Fruit fly (Drosophila melanogaster) whole organism, wandering third instar larva: ENCODE measurements around the gene CG14990.
A peak's percentile ranks its signal among the peaks of the same experiment; 100 is the strongest.

Experiments
- CG32264 ChIP-seq: fragments of 200-800 bp; sonication (Bioruptor generic); optimal IDR thresholded peaks from 2 replicates; lab custom pipeline; 2016; ENCODE audit warnings: missing biosample characterization, missing genetic modification characterization
- CG9705 ChIP-seq: fragments of 200-800 bp; sonication (Bioruptor generic); optimal IDR thresholded peaks from 2 replicates; lab custom pipeline; 2018; ENCODE audit warnings: missing biosample characterization, mild to moderate bottlenecking, missing genetic modification characterization
- CrebA ChIP-seq: fragments of 200-800 bp; sonication (Bioruptor generic); optimal IDR thresholded peaks from 2 replicates; lab custom pipeline; 2016; ENCODE audit warnings: missing biosample characterization, mild to moderate bottlenecking, missing genetic modification characterization, borderline replicate concordance
- Dfd ChIP-seq: fragments of >200 bp; optimal IDR thresholded peaks from 2 replicates; lab custom pipeline; 2017; ENCODE audit warnings: missing biosample characterization, missing genetic modification characterization
- Dif ChIP-seq: fragments of 200-275, 200-300 bp; sonication (Bioruptor generic); optimal IDR thresholded peaks from 2 replicates; lab custom pipeline; 2018; ENCODE audit warnings: missing biosample characterization, missing genetic modification characterization; ENCODE audit not compliant: partially characterized antibody
- GATAd ChIP-seq: sonication (Bioruptor generic); optimal IDR thresholded peaks from 2 replicates; lab custom pipeline; 2016; ENCODE audit warnings: missing biosample characterization, missing genetic modification characterization
- HLH106 ChIP-seq: fragments of 200-800 bp; optimal IDR thresholded peaks from 3 replicates; lab custom pipeline; 2019; ENCODE audit warnings: missing biosample characterization, mild to moderate bottlenecking, missing genetic modification characterization, moderate library complexity
- Hnf4 ChIP-seq: fragments of 200-800 bp; sonication (Bioruptor generic); optimal IDR thresholded peaks from 2 replicates; lab custom pipeline; 2016; ENCODE audit warnings: missing biosample characterization, mild to moderate bottlenecking, missing genetic modification characterization
- Hr78 ChIP-seq: fragments of >200 bp; optimal IDR thresholded peaks from 2 replicates; lab custom pipeline; 2017; ENCODE audit warnings: missing biosample characterization, missing genetic modification characterization
- Hr83 ChIP-seq: fragments of 200-300 bp; sonication (Bioruptor generic); optimal IDR thresholded peaks from 2 replicates; lab custom pipeline; 2016; ENCODE audit warnings: missing biosample characterization, mild to moderate bottlenecking, missing genetic modification characterization, moderate library complexity; ENCODE audit not compliant: poor library complexity, severe bottlenecking
- Jra ChIP-seq: sonication (Bioruptor generic); optimal IDR thresholded peaks from 2 replicates; lab custom pipeline; 2016; ENCODE audit warnings: missing biosample characterization, missing genetic modification characterization
- Mio ChIP-seq: sonication (Bioruptor generic); optimal IDR thresholded peaks from 2 replicates; lab custom pipeline; 2016; ENCODE audit warnings: missing biosample characterization, missing genetic modification characterization
- Myc ChIP-seq: fragments of >200 bp; optimal IDR thresholded peaks from 2 replicates; lab custom pipeline; 2017
- N ChIP-seq: fragments of >200 bp; optimal IDR thresholded peaks from 2 replicates; lab custom pipeline; 2018; ENCODE audit warnings: missing biosample characterization, missing external identifiers, missing genetic modification characterization
- Rel ChIP-seq, 2 experiments: fragments of 200-800 bp; sonication (Bioruptor generic) in 1 of 2; optimal IDR thresholded peaks; 2 replicates in 1 of 2; 3 replicates in 1 of 2; lab custom pipeline; 2016 to 2019; ENCODE audit warnings: mild to moderate bottlenecking in 2 of 2, missing biosample characterization in 2 of 2, missing genetic modification characterization in 2 of 2, moderate library complexity in 1 of 2
- Sp1 ChIP-seq: fragments of 200-800 bp; sonication (Bioruptor generic); optimal IDR thresholded peaks from 3 replicates; lab custom pipeline; 2019; ENCODE audit warnings: missing biosample characterization, mild to moderate bottlenecking, missing genetic modification characterization, moderate library complexity
- Vsx2 ChIP-seq: fragments of 200-300, 225-300 bp; sonication (Bioruptor generic); optimal IDR thresholded peaks from 2 replicates; lab custom pipeline; 2018; ENCODE audit warnings: missing biosample characterization, missing genetic modification characterization; ENCODE audit not compliant: partially characterized antibody
- br ChIP-seq: fragments of 200-800 bp; sonication (Bioruptor generic); optimal IDR thresholded peaks from 2 replicates; lab custom pipeline; 2016; ENCODE audit warnings: missing biosample characterization, missing genetic modification characterization
- brk ChIP-seq: fragments of 200-800 bp; sonication (Bioruptor generic); optimal IDR thresholded peaks from 2 replicates; lab custom pipeline; 2016; ENCODE audit warnings: missing biosample characterization, mild to moderate bottlenecking, missing genetic modification characterization
- dl ChIP-seq, 2 experiments: fragments of 175-275, 200-275 bp in 1 of 2; fragments of 200-275 bp in 1 of 2; sonication (Bioruptor generic); optimal IDR thresholded peaks; lab custom pipeline; 2018; ENCODE audit warnings: mild to moderate bottlenecking in 2 of 2, missing biosample characterization in 2 of 2, missing genetic modification characterization in 2 of 2, moderate library complexity in 2 of 2; ENCODE audit not compliant: partially characterized antibody in 2 of 2, insufficient read depth in 1 of 2
- dmrt93B ChIP-seq: fragments of 200-800 bp; sonication (Bioruptor generic); optimal IDR thresholded peaks from 2 replicates; lab custom pipeline; 2018; ENCODE audit warnings: missing biosample characterization, mild to moderate bottlenecking, missing genetic modification characterization
- dsf ChIP-seq: sonication (Bioruptor generic); optimal IDR thresholded peaks from 2 replicates; lab custom pipeline; 2016; ENCODE audit warnings: missing biosample characterization, missing genetic modification characterization, borderline replicate concordance
- ey ChIP-seq: fragments of 200-800 bp; sonication (Bioruptor generic); optimal IDR thresholded peaks from 2 replicates; lab custom pipeline; 2016; ENCODE audit warnings: missing biosample characterization, missing genetic modification characterization
- foxo ChIP-seq, 2 experiments: fragments of 200-800 bp; sonication (Bioruptor generic); optimal IDR thresholded peaks; 2 replicates in 1 of 2; 3 replicates in 1 of 2; lab custom pipeline; 2016 to 2017; ENCODE audit warnings: missing biosample characterization in 2 of 2, missing genetic modification characterization in 2 of 2
- fru ChIP-seq: fragments of 200-800 bp; sonication (Bioruptor generic); optimal IDR thresholded peaks from 3 replicates; lab custom pipeline; 2016; ENCODE audit warnings: missing biosample characterization, mild to moderate bottlenecking, missing genetic modification characterization
- h ChIP-seq: fragments of 200-800 bp; sonication (Bioruptor generic); optimal IDR thresholded peaks from 3 replicates; lab custom pipeline; 2016; ENCODE audit warnings: missing biosample characterization, mild to moderate bottlenecking, missing genetic modification characterization
- jim ChIP-seq: fragments of 175-275, 200-325 bp; sonication (Bioruptor generic); optimal IDR thresholded peaks from 2 replicates; lab custom pipeline; 2016; ENCODE audit warnings: missing biosample characterization, mild to moderate bottlenecking, missing genetic modification characterization
- pan ChIP-seq: fragments of >200 bp; optimal IDR thresholded peaks from 2 replicates; lab custom pipeline; 2017
- psq ChIP-seq: fragments of 200-800 bp; sonication (Bioruptor generic); optimal IDR thresholded peaks from 3 replicates; lab custom pipeline; 2017; ENCODE audit warnings: missing biosample characterization, mild to moderate bottlenecking, missing genetic modification characterization, moderate library complexity
- rgr ChIP-seq: fragments of 200-800 bp; sonication (Bioruptor generic); optimal IDR thresholded peaks from 3 replicates; lab custom pipeline; 2016; ENCODE audit warnings: missing biosample characterization, mild to moderate bottlenecking, missing genetic modification characterization
- sv ChIP-seq: fragments of 200-800 bp; sonication (Bioruptor generic); optimal IDR thresholded peaks from 3 replicates; lab custom pipeline; 2016; ENCODE audit warnings: missing biosample characterization, missing genetic modification characterization
- tai ChIP-seq: sonication (Bioruptor generic); optimal IDR thresholded peaks from 2 replicates; lab custom pipeline; 2016; ENCODE audit warnings: missing biosample characterization, missing genetic modification characterization
- usp ChIP-seq: fragments of >200 bp; optimal IDR thresholded peaks from 2 replicates; lab custom pipeline; 2017; ENCODE audit warnings: missing biosample characterization, missing genetic modification characterization
- woc ChIP-seq: sonication (Bioruptor generic); optimal IDR thresholded peaks from 2 replicates; lab custom pipeline; 2016; ENCODE audit warnings: missing biosample characterization, mild to moderate bottlenecking, missing genetic modification characterization

CG14990 gene

dm6 chr3L:4118339-4118738 lies 25.3 kb downstream of the CG14990 start:
- no peak for TF ChIP-seq fru
- TF ChIP-seq Mio (GFP tag; lab: Kevin White, UChicago) = no peak
- TF ChIP-seq Dif = no peak
- no peak for TF ChIP-seq h (GFP tag; lab: Kevin White, UChicago)
- TF ChIP-seq dmrt93B (GFP tag; lab: Kevin White, UChicago) = no peak
- no peak for TF ChIP-seq psq (GFP tag; lab: Kevin White, UChicago)
- no peak for TF ChIP-seq jim (GFP tag; lab: Kevin White, UChicago)
- no peak for TF ChIP-seq CG32264 (GFP tag; lab: Kevin White, UChicago)
- no peak for TF ChIP-seq ey (GFP tag; lab: Kevin White, UChicago)
- no peak for TF ChIP-seq usp (GFP tag; lab: Kevin White, UChicago)
- no peak for TF ChIP-seq Jra (GFP tag; lab: Kevin White, UChicago)
- TF ChIP-seq tai (GFP tag; lab: Kevin White, UChicago) = no peak
- no peak for TF ChIP-seq Sp1 (GFP tag; lab: Kevin White, UChicago)
- TF ChIP-seq Myc (lab: Kevin White, UChicago) = no peak
- TF ChIP-seq Hnf4 (GFP tag; lab: Kevin White, UChicago) = no peak
- TF ChIP-seq woc (GFP tag; lab: Kevin White, UChicago) = no peak
- TF ChIP-seq CrebA (GFP tag; lab: Kevin White, UChicago) = no peak
- no peak for TF ChIP-seq CG9705 (GFP tag; lab: Kevin White, UChicago)
- no peak for TF ChIP-seq rgr (GFP tag; lab: Kevin White, UChicago)

DNA sequence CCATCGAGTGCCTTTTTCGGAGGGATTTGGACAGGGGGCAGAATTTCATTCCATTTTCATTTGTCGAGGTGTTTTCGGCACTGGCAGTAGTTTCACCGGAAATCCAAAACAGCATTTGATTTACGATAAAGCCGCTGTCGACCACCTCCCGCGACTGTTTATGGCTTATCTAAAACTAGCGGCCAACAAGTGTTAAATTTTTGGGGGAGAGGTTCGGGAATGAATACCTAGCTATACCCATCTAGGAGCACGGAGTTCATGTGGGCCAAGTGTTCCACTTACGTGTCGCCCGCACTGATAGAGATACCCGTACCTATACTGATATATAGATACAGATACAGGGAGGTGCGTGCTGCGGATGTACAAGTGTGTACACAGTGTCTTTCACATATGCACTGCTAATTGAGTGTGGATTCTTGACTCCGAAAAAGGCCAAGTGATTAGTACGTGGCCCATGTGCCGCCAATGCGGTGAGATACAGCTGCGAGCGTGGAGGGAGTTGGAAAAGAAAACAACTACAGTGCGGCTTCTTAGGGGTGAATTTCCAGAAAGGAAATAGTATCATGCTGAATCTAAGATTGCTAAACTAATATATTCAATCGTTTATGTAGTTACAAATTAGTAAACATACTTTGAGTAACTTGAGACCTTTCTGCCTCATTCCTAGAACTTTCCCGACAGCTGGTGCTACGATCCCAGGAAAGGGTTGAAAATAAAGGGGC lies 26.8 kb downstream of the CG14990 start:
- TF ChIP-seq brk (GFP tag; lab: Kevin White, UChicago) = no peak
- no peak for TF ChIP-seq ey (GFP tag; lab: Kevin White, UChicago)
- TF ChIP-seq sv (GFP tag; lab: Kevin White, UChicago) = no peak
- TF ChIP-seq CG9705 (GFP tag; lab: Kevin White, UChicago) = no peak
- TF ChIP-seq dl (GFP tag; optimal IDR thresholded peaks at IDR 0.05; lab: Kevin White, UChicago; ENCODE audit: insufficient read depth in 1 of 2, partially characterized antibody in 2 of 2) = no peak
- peak; percentile 32 for TF ChIP-seq h (GFP tag; lab: Kevin White, UChicago)

dm6 chr3L:4120358-4121349 lies 27.6 kb downstream of the CG14990 start:
- TF ChIP-seq GATAd = no peak
- TF ChIP-seq Jra (GFP tag; lab: Kevin White, UChicago) = peak; percentile 57
- TF ChIP-seq Dfd (GFP tag; lab: Kevin White, UChicago) = no peak
- peak; percentile 1 for TF ChIP-seq ey (GFP tag; lab: Kevin White, UChicago)
- TF ChIP-seq h (GFP tag; lab: Kevin White, UChicago) = peak; percentile 10
- no peak for TF ChIP-seq dl (GFP tag; optimal IDR thresholded peaks at IDR 0.05; lab: Kevin White, UChicago; ENCODE audit: insufficient read depth in 1 of 2, partially characterized antibody in 2 of 2)
- TF ChIP-seq pan = no peak
- no peak for TF ChIP-seq Hnf4 (GFP tag; lab: Kevin White, UChicago)
- TF ChIP-seq woc (GFP tag; lab: Kevin White, UChicago) = peak; percentile 65
- TF ChIP-seq sv (GFP tag; lab: Kevin White, UChicago) = no peak
- TF ChIP-seq rgr (GFP tag; lab: Kevin White, UChicago) = no peak
- no peak for TF ChIP-seq CG32264 (GFP tag; lab: Kevin White, UChicago)
- no peak for TF ChIP-seq Sp1 (GFP tag; lab: Kevin White, UChicago)
- TF ChIP-seq Hr78 (GFP tag; lab: Kevin White, UChicago) = no peak
- no peak for TF ChIP-seq Vsx2 (GFP tag; lab: Kevin White, UChicago)
- no peak for TF ChIP-seq br (GFP tag; lab: Kevin White, UChicago)
- no peak for TF ChIP-seq tai (GFP tag; lab: Kevin White, UChicago)
- TF ChIP-seq psq (GFP tag; lab: Kevin White, UChicago) = peak; percentile 57
- TF ChIP-seq foxo (GFP tag; optimal IDR thresholded peaks at IDR 0.05; lab: Kevin White, UChicago) = peak in 1 of 2 experiments; percentile 26
- no peak for TF ChIP-seq Myc (lab: Kevin White, UChicago)
- TF ChIP-seq HLH106 (tag; lab: Kevin White, UChicago) = no peak
- no peak for TF ChIP-seq jim (GFP tag; lab: Kevin White, UChicago)
- no peak for TF ChIP-seq Rel (GFP tag; optimal IDR thresholded peaks at IDR 0.05; lab: Kevin White, UChicago)
- TF ChIP-seq Rel (tag; optimal IDR thresholded peaks at IDR 0.05; lab: Kevin White, UChicago) = peak; percentile 58
- TF ChIP-seq N (GFP tag; lab: Kevin White, UChicago) = no peak
- TF ChIP-seq dsf (GFP tag; lab: Kevin White, UChicago) = no peak
- peak; percentile 85 for TF ChIP-seq Hr83 (GFP tag; lab: Kevin White, UChicago)
